Fruit fly (Drosophila melanogaster): ENCODE data around the gene CG42331.

DNA sequence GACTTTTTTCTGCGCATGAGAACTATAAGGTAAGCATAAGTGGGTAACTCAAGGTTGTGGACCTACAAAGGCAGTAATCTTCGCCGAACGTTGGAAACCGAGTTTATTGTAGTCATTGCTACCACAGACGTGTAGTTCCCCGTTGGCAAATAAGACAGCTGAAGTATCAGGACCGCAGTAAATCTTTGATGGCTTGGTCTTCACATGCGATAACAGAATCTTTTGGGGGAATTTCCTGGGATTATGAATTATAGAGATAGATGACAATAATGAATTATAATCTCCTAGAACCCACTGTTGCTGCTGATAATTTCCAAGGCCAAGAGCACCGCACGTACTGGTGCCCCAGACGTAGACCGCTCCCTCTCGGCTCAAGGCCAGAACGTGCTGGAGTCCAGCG is 51.1 kb downstream of the CG42331 start:
- TF ChIP-seq psq (optimal IDR thresholded peaks at IDR 0.05) = no peak
- no peak for TF ChIP-seq ttk (optimal IDR thresholded peaks at IDR 0.05)
- TF ChIP-seq h (optimal IDR thresholded peaks at IDR 0.05) = no peak
